Worm (Caenorhabditis elegans): ENCODE results near the gene csp-2.
"Not testable (repeated sequence)": the region's sequence is repeated elsewhere in the genome, so short reads cannot be mapped to it uniquely, and the experiment has no call there.

Gene csp-2

ce11 chrIV:6337353-6337752 is 29.8 kb downstream of the csp-2 start, which contains the start of gene ipla-6:
ipla-6 (plus strand) TSS chrIV:6337653.
- TF ChIP-seq ztf-3 (GFP tag; optimal IDR thresholded peaks at IDR 0.05) (no peak), nhr-90 (tag; optimal IDR thresholded peaks at IDR 0.05) (no peak), mxl-1 (tag; optimal IDR thresholded peaks at IDR 0.05) (no peak), snpc-3.4 (tag; optimal IDR thresholded peaks at IDR 0.05) (no peak), tbp1 (GFP tag; optimal IDR thresholded peaks at IDR 0.05) (no peak), T26A5.8 (tag; optimal IDR thresholded peaks at IDR 0.05) (no peak), xnd-1 (tag; optimal IDR thresholded peaks at IDR 0.05) (no peak), snpc-1.1 (tag; optimal IDR thresholded peaks at IDR 0.05; ENCODE audit: insufficient read depth) (no peak), zfh-2 (GFP tag; conservative IDR thresholded peaks at IDR 0.05) (no peak), dox-1 (GFP tag; IDR thresholded peaks at IDR 0.05) (no peak), ztf-18 (tag; optimal IDR thresholded peaks at IDR 0.05) (no peak), ztf-25 (GFP tag; IDR thresholded peaks at IDR 0.05) (no peak), hlh-26 (GFP tag; conservative IDR thresholded peaks at IDR 0.05) (no peak), cebp-1 (GFP tag; IDR thresholded peaks at IDR 0.05) (no peak), cebp-1 (tag; optimal IDR thresholded peaks at IDR 0.05) (no peak), Y95B8A.8 (GFP tag; IDR thresholded peaks at IDR 0.05) (no peak), lsl-1 (GFP tag; optimal IDR thresholded peaks at IDR 0.05) (no peak), Y56A3A.18 (GFP tag; IDR thresholded peaks at IDR 0.05) (no peak), tlf-1 (GFP tag; optimal IDR thresholded peaks at IDR 0.05) (no peak)

- TF ChIP-seq ZK185.1 (tag; optimal IDR thresholded peaks at IDR 0.05; ENCODE audit: poor library complexity, severe bottlenecking), result no peak
- TF ChIP-seq F57C9.4 (tag; optimal IDR thresholded peaks at IDR 0.05), result no peak
- TF ChIP-seq hlh-26 (GFP tag; conservative IDR thresholded peaks at IDR 0.05), result no peak
- TF ChIP-seq Y53F4B.3 (GFP tag; IDR thresholded peaks at IDR 0.05), result no peak
- TF ChIP-seq unc-62 (GFP tag; optimal IDR thresholded peaks at IDR 0.05), result no peak
- no peak for TF ChIP-seq D2030.7 (GFP tag; IDR thresholded peaks at IDR 0.05)
- no peak for TF ChIP-seq lsy-27 (tag; optimal IDR thresholded peaks at IDR 0.05; ENCODE audit: borderline replicate concordance, insufficient read depth)
- TF ChIP-seq tlf-1 (GFP tag; optimal IDR thresholded peaks at IDR 0.05), result no peak
- TF ChIP-seq madf-8 (GFP tag; conservative IDR thresholded peaks at IDR 0.05), result no peak
- no peak for TF ChIP-seq F33H1.4 (GFP tag; IDR thresholded peaks at IDR 0.05)
- TF ChIP-seq F52B5.7 (tag; optimal IDR thresholded peaks at IDR 0.05), result no peak
- TF ChIP-seq cebp-1 (GFP tag; IDR thresholded peaks at IDR 0.05), result no peak
- TF ChIP-seq cebp-1 (tag; optimal IDR thresholded peaks at IDR 0.05), result no peak
- TF ChIP-seq tbp1 (GFP tag; optimal IDR thresholded peaks at IDR 0.05), result no peak
Observed at ce11 chrIV:6342431-6342830, 34.9 kb downstream of the csp-2 start, which contains the start of gene Y73B6BL.288. Y73B6BL.288 (minus strand) TSS chrIV:6342531.

- TF ChIP-seq efl-1 (GFP tag; optimal IDR thresholded peaks at IDR 0.05) (peak; percentile 46), hmg-20 (GFP tag; IDR thresholded peaks at IDR 0.05) (no peak)
Observed at ce11 chrIV:6342876-6343275, 35.3 kb downstream of the csp-2 start, which contains the start of gene Y73B6BL.14. Y73B6BL.14 (minus strand) TSS chrIV:6342976.

ce11 chrIV:6347213-6347612 is 39.7 kb downstream of the csp-2 start, which contains the start of gene Y73B6BL.289:
Y73B6BL.289 (plus strand) TSS chrIV:6347513.
- not testable (repeated sequence) for TF ChIP-seq ekl-4 (GFP tag; IDR thresholded peaks at IDR 0.05); fkh-3 (tag; optimal IDR thresholded peaks at IDR 0.05); dpl-1 (GFP tag; optimal IDR thresholded peaks at IDR 0.05)
